Worm (Caenorhabditis elegans) whole organism, early embryonic: Measurements from ENCODE around the gene F15D4.6.

Experiments used
- B0310.2 ChIP-seq: sonication (generic microtip); optimal IDR thresholded peaks from 2 replicates; lab custom pipeline; 2016; ENCODE audit warnings: mild to moderate bottlenecking, missing genetic modification characterization, missing compliant biosample characterization
- F13C5.2 ChIP-seq: sonication (generic microtip); optimal IDR thresholded peaks from 2 replicates; lab custom pipeline; 2017; ENCODE audit warnings: mild to moderate bottlenecking, missing genetic modification characterization, inconsistent platforms, missing compliant biosample characterization
- aly-1 ChIP-seq: sonication (generic microtip); optimal IDR thresholded peaks from 2 replicates; lab custom pipeline; 2016; ENCODE audit warnings: missing genetic modification characterization, missing compliant biosample characterization
- ama-1 ChIP-seq: fragments of 150-350 bp; optimal IDR thresholded peaks from 2 replicates; lab custom pipeline; 2014
- flt-1 ChIP-seq: fragments of 200-800 bp; sonication (Bioruptor generic); IDR thresholded peaks from 2 replicates; pipeline ENCODE4 v1.3.6; 2022; ENCODE audit warnings: missing genetic modification characterization, missing compliant biosample characterization
- hmbx-1 ChIP-seq: sonication (generic microtip); optimal IDR thresholded peaks from 2 replicates; lab custom pipeline; 2016; ENCODE audit warnings: mild to moderate bottlenecking, missing genetic modification characterization, missing compliant biosample characterization
- pes-1 ChIP-seq: fragments of 200-800 bp; sonication (Bioruptor generic); IDR thresholded peaks from 2 replicates; pipeline ENCODE4 v1.3.6; 2022; ENCODE audit warnings: missing genetic modification reagents, missing genetic modification characterization, missing compliant biosample characterization
- scrt-1 ChIP-seq: fragments of 200-800 bp; sonication (Bioruptor generic); IDR thresholded peaks from 2 replicates; pipeline ENCODE4 v1.3.6; 2022; ENCODE audit warnings: missing genetic modification characterization, missing compliant biosample characterization
- tbx-37 ChIP-seq: fragments of 200-800 bp; sonication (Bioruptor generic); conservative IDR thresholded peaks from 2 replicates; pipeline ENCODE4 v1.3.6; 2022; ENCODE audit warnings: missing genetic modification reagents, missing genetic modification characterization, missing compliant biosample characterization

DNA sequence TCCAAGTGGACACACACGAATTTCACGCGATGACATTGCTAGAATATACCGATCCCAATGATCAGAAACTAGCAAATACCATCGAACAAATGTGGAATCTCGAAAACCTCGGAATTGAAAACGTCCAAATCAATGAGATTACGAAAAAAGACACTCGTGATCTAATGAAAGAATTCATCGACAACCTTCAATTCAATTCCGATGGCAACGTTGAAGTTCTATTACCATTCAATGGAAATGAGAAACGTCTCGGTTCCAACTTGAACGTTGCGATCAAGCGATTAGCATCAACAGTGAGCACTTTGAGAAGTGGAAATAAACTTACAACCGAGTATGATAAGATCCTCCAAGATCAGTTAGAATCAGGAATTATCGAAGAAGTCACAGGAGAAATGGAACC lies 6.3 kb downstream of the F15D4.6 start:
- no peak for TF ChIP-seq aly-1 (tag; lab: Kevin White, UChicago)
- no peak for TF ChIP-seq ama-1 (lab: Kevin White, UChicago)
- no peak for TF ChIP-seq F13C5.2 (tag; lab: Kevin White, UChicago)
- no peak for TF ChIP-seq tbx-37 (GFP tag; lab: Robert Waterston, UW)
- TF ChIP-seq flt-1, result no peak
- no peak for TF ChIP-seq B0310.2 (tag; lab: Kevin White, UChicago)
- TF ChIP-seq pes-1, result no peak
- TF ChIP-seq hmbx-1 (tag; lab: Kevin White, UChicago), result no peak
- no peak for TF ChIP-seq scrt-1 (GFP tag; lab: Robert Waterston, UW)
